Worm (Caenorhabditis elegans): Measurements from ENCODE around the gene cnc-7.

DNA sequence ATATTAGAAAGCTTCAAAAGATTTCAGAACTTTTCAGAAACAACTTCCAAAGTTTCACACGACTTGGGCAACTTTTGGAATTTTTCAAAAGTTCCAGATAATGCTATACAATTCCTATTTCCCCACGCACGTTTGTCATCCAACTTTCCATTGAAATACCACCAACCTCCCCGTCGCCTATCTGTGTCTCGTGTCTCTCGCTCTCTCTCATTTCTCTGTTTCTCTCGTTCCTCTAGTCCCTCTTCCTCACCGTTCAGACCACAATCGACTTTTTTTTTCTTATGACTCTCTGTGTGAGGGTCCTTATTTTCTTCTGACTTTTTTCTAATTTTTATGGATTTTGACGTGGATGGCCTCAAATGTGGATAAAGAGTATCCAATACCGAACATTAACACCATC, 13.6 kb upstream of the cnc-7 start, which contains the start of gene K02E2.6:
- TF ChIP-seq lin-11 (tag; optimal IDR thresholded peaks at IDR 0.05) (no peak), ama-1 (optimal IDR thresholded peaks at IDR 0.05) (no peak), tbx-2 (tag; optimal IDR thresholded peaks at IDR 0.05) (no peak), che-1 (tag; optimal IDR thresholded peaks at IDR 0.05) (no peak), ceh-19 (GFP tag; optimal IDR thresholded peaks at IDR 0.05) (no peak)

Data from whole organism, late embryonic.